Worm (Caenorhabditis elegans) whole organism, young adult: ENCODE data around the gene parp-2.

Source experiments
- B0336.3 ChIP-seq: fragments of 200-800 bp; sonication (Bioruptor generic); IDR thresholded peaks from 2 replicates; pipeline ENCODE4 v1.3.6; 2022; ENCODE audit warnings: missing genetic modification characterization, missing compliant biosample characterization
- C17E4.6 ChIP-seq: fragments of 200-800 bp; sonication (Bioruptor generic); IDR thresholded peaks from 2 replicates; pipeline ENCODE4 v1.3.6; 2022; ENCODE audit warnings: missing genetic modification reagents, missing genetic modification characterization, missing compliant biosample characterization
- D2030.7 ChIP-seq: fragments of 200-800 bp; sonication (Bioruptor generic); IDR thresholded peaks from 2 replicates; pipeline ENCODE4 v1.3.6; 2022; ENCODE audit warnings: missing genetic modification reagents, missing genetic modification characterization, missing compliant biosample characterization
- F10E7.11 ChIP-seq: sonication (generic microtip); optimal IDR thresholded peaks from 2 replicates; lab custom pipeline; 2017; ENCODE audit warnings: mild to moderate bottlenecking, missing genetic modification characterization, moderate library complexity, missing compliant biosample characterization
- F33H1.4 ChIP-seq: fragments of 200-800 bp; sonication (Bioruptor generic); IDR thresholded peaks from 2 replicates; pipeline ENCODE4 v1.3.6; 2022; ENCODE audit warnings: missing genetic modification reagents, missing genetic modification characterization, missing compliant biosample characterization
- Y53G8AR.9 ChIP-seq: fragments of 200-800 bp; sonication (Bioruptor generic); conservative IDR thresholded peaks from 2 replicates; pipeline ENCODE4 v1.3.6; 2022; ENCODE audit warnings: missing genetic modification reagents, missing genetic modification characterization, missing compliant biosample characterization
- Y56A3A.18 ChIP-seq: fragments of 200-800 bp; sonication (Bioruptor generic); IDR thresholded peaks from 2 replicates; pipeline ENCODE4 v1.3.6; 2022; ENCODE audit warnings: missing genetic modification reagents, missing genetic modification characterization, missing compliant biosample characterization
- ZK185.1 ChIP-seq: sonication (generic microtip); optimal IDR thresholded peaks from 2 replicates; lab custom pipeline; 2016; ENCODE audit warnings: mild to moderate bottlenecking, missing genetic modification characterization, missing compliant biosample characterization; ENCODE audit not compliant: poor library complexity, severe bottlenecking
- akir-1 ChIP-seq: fragments of 200-800 bp; sonication (Bioruptor generic); optimal IDR thresholded peaks from 2 replicates; lab custom pipeline; 2018; ENCODE audit warnings: mild to moderate bottlenecking, missing genetic modification characterization, moderate library complexity, missing compliant biosample characterization
- atf-7 ChIP-seq: sonication (generic microtip); optimal IDR thresholded peaks from 2 replicates; lab custom pipeline; 2017; ENCODE audit warnings: mild to moderate bottlenecking, missing genetic modification characterization, missing compliant biosample characterization
- attf-5 ChIP-seq: fragments of 200-800 bp; sonication (Bioruptor generic); optimal IDR thresholded peaks from 2 replicates; lab custom pipeline; 2018; ENCODE audit warnings: mild to moderate bottlenecking, missing genetic modification characterization, missing compliant biosample characterization
- ccch-3 ChIP-seq: fragments of 200-800 bp; sonication (Bioruptor generic); optimal IDR thresholded peaks from 2 replicates; lab custom pipeline; 2018; ENCODE audit warnings: mild to moderate bottlenecking, missing genetic modification characterization, missing compliant biosample characterization
- cebp-1 ChIP-seq, 2 experiments: fragments of 200-800 bp in 1 of 2; sonication (Bioruptor generic) in 1 of 2; sonication (generic microtip) in 1 of 2; IDR thresholded peaks in 1 of 2; optimal IDR thresholded peaks in 1 of 2; 2 replicates each; pipeline versions ENCODE4 v1.3.6 to Lab custom; 2017 to 2022; ENCODE audit warnings: missing compliant biosample characterization in 2 of 2, missing genetic modification characterization in 2 of 2, mild to moderate bottlenecking in 1 of 2, missing genetic modification reagents in 1 of 2, moderate library complexity in 1 of 2
- chd-7 ChIP-seq: sonication (generic microtip); optimal IDR thresholded peaks from 2 replicates; lab custom pipeline; 2016; ENCODE audit warnings: mild to moderate bottlenecking, missing genetic modification characterization, moderate library complexity, missing compliant biosample characterization
- die-1 ChIP-seq: sonication (generic microtip); optimal IDR thresholded peaks from 2 replicates; lab custom pipeline; 2016; ENCODE audit warnings: missing genotype, mild to moderate bottlenecking, missing genetic modification characterization, missing compliant biosample characterization
- dox-1 ChIP-seq: fragments of 200-800 bp; sonication (Bioruptor generic); IDR thresholded peaks from 2 replicates; pipeline ENCODE4 v1.3.6; 2022; ENCODE audit warnings: missing genetic modification reagents, missing genetic modification characterization, missing compliant biosample characterization
- dpl-1 ChIP-seq: fragments of 150-350 bp; optimal IDR thresholded peaks from 2 replicates; lab custom pipeline; 2014; ENCODE audit warnings: missing biosample characterization, missing genetic modification reagents, missing genetic modification characterization
- egl-44 ChIP-seq: fragments of 200-800 bp; sonication (Bioruptor generic); IDR thresholded peaks from 2 replicates; pipeline ENCODE4 v1.3.6; 2022; ENCODE audit warnings: missing genetic modification reagents, missing genetic modification characterization, missing compliant biosample characterization
- hmg-1.2 ChIP-seq: fragments of 200-800 bp; sonication (Bioruptor generic); IDR thresholded peaks from 2 replicates; pipeline ENCODE4 v1.3.6; 2022; ENCODE audit warnings: missing genetic modification reagents, missing genetic modification characterization, missing compliant biosample characterization
- hrde-1 ChIP-seq: sonication (generic microtip); optimal IDR thresholded peaks from 2 replicates; lab custom pipeline; 2016; ENCODE audit warnings: missing genetic modification characterization, mild to moderate bottlenecking, missing compliant biosample characterization, moderate library complexity, missing genotype, missing genetic modification reagents, borderline replicate concordance
- hsf-1 ChIP-seq: fragments of 200-800 bp; sonication (Bioruptor generic); IDR thresholded peaks from 2 replicates; pipeline ENCODE4 v1.3.6; 2022; ENCODE audit warnings: missing genetic modification reagents, missing genetic modification characterization, missing compliant biosample characterization
- let-526 ChIP-seq: fragments of 200-800 bp; sonication (Bioruptor generic); IDR thresholded peaks from 2 replicates; pipeline ENCODE4 v1.3.6; 2022; ENCODE audit warnings: missing genetic modification reagents, missing genetic modification characterization, missing compliant biosample characterization
- let-607 ChIP-seq, 2 experiments: fragments of 200-800 bp in 1 of 2; sonication (Bioruptor generic) in 1 of 2; sonication (generic microtip) in 1 of 2; optimal IDR thresholded peaks; 2 replicates each; lab custom pipeline; 2016 to 2018; ENCODE audit warnings: mild to moderate bottlenecking in 2 of 2, missing compliant biosample characterization in 2 of 2, missing genetic modification characterization in 2 of 2, moderate library complexity in 2 of 2, missing genotype in 1 of 2
- lsl-1 ChIP-seq: fragments of 200-800 bp; sonication (Bioruptor generic); optimal IDR thresholded peaks from 2 replicates; lab custom pipeline; 2018; ENCODE audit warnings: mild to moderate bottlenecking, missing genetic modification characterization, moderate library complexity, missing compliant biosample characterization
- lsy-27 ChIP-seq: sonication (generic microtip); optimal IDR thresholded peaks from 2 replicates; lab custom pipeline; 2017; ENCODE audit warnings: missing genetic modification characterization, mild to moderate bottlenecking, missing compliant biosample characterization, antibody characterized with exemption, missing genotype, borderline replicate concordance; ENCODE audit not compliant: insufficient read depth
- madf-3 ChIP-seq: fragments of 200-800 bp; sonication (Bioruptor generic); IDR thresholded peaks from 2 replicates; pipeline ENCODE4 v1.3.6; 2022; ENCODE audit warnings: missing genetic modification reagents, missing genetic modification characterization, missing compliant biosample characterization
- madf-6 ChIP-seq: fragments of 200-800 bp; sonication (Bioruptor generic); IDR thresholded peaks from 2 replicates; pipeline ENCODE4 v1.3.6; 2022; ENCODE audit warnings: missing genetic modification reagents, missing genetic modification characterization, missing compliant biosample characterization
- madf-8 ChIP-seq: fragments of 200-800 bp; sonication (Bioruptor generic); conservative IDR thresholded peaks from 2 replicates; pipeline ENCODE4 v1.3.6; 2022; ENCODE audit warnings: missing genetic modification reagents, missing genetic modification characterization, missing compliant biosample characterization
- mcd-1 ChIP-seq: fragments of 200-800 bp; sonication (Bioruptor generic); IDR thresholded peaks from 2 replicates; pipeline ENCODE4 v1.3.6; 2022; ENCODE audit warnings: missing genetic modification reagents, missing genetic modification characterization, missing compliant biosample characterization
- nfya-1 ChIP-seq: sonication (generic microtip); optimal IDR thresholded peaks from 2 replicates; lab custom pipeline; 2017; ENCODE audit warnings: antibody characterized with exemption, missing compliant biosample characterization, missing genetic modification characterization, borderline replicate concordance; ENCODE audit not compliant: insufficient read depth
- nhr-179 ChIP-seq: sonication (generic microtip); optimal IDR thresholded peaks from 2 replicates; lab custom pipeline; 2016; ENCODE audit warnings: mild to moderate bottlenecking, missing genetic modification characterization, missing compliant biosample characterization
- nhr-80 ChIP-seq: sonication (generic microtip); optimal IDR thresholded peaks from 2 replicates; lab custom pipeline; 2016; ENCODE audit warnings: missing genetic modification characterization, missing compliant biosample characterization
- nhr-90 ChIP-seq: sonication (generic microtip); optimal IDR thresholded peaks from 2 replicates; lab custom pipeline; 2016; ENCODE audit warnings: missing genotype, mild to moderate bottlenecking, missing genetic modification characterization, missing compliant biosample characterization
- pbrm-1 ChIP-seq: fragments of 200-800 bp; sonication (Bioruptor generic); IDR thresholded peaks from 2 replicates; pipeline ENCODE4 v1.3.6; 2022; ENCODE audit warnings: missing genetic modification reagents, missing genetic modification characterization, missing compliant biosample characterization
- rpc-1 ChIP-seq, 2 experiments: fragments of 150-350 bp in 1 of 2; sonication (generic microtip) in 1 of 2; optimal IDR thresholded peaks; 2 replicates each; lab custom pipeline; 2014 to 2018; ENCODE audit warnings: missing biosample characterization in 1 of 2, missing genetic modification characterization in 1 of 2, missing genetic modification reagents in 1 of 2, missing genotype in 1 of 2
- snpc-3.4 ChIP-seq: sonication (generic microtip); optimal IDR thresholded peaks from 2 replicates; lab custom pipeline; 2017; ENCODE audit warnings: missing genetic modification characterization, mild to moderate bottlenecking, missing compliant biosample characterization, antibody characterized with exemption, moderate library complexity, missing genotype, missing genetic modification reagents
- tlf-1 ChIP-seq: fragments of 200-800 bp; sonication (Bioruptor generic); optimal IDR thresholded peaks from 2 replicates; lab custom pipeline; 2018; ENCODE audit warnings: mild to moderate bottlenecking, missing genetic modification characterization, missing compliant biosample characterization
- unc-62 ChIP-seq: fragments of 150-350 bp; optimal IDR thresholded peaks from 2 replicates; lab custom pipeline; 2014; ENCODE audit warnings: missing biosample characterization, missing genetic modification reagents, missing genetic modification characterization
- xnd-1 ChIP-seq: sonication (generic microtip); optimal IDR thresholded peaks from 2 replicates; lab custom pipeline; 2016; ENCODE audit warnings: missing genotype, missing genetic modification reagents, missing genetic modification characterization, missing compliant biosample characterization
- ztf-18 ChIP-seq: sonication (generic microtip); optimal IDR thresholded peaks from 2 replicates; lab custom pipeline; 2016; ENCODE audit warnings: missing genotype, mild to moderate bottlenecking, missing genetic modification characterization, missing compliant biosample characterization
- ztf-22 ChIP-seq: fragments of 200-800 bp; sonication (Bioruptor generic); optimal IDR thresholded peaks from 2 replicates; lab custom pipeline; 2018; ENCODE audit warnings: mild to moderate bottlenecking, missing genetic modification characterization, moderate library complexity, missing compliant biosample characterization
- ztf-26 ChIP-seq: sonication (generic microtip); optimal IDR thresholded peaks from 2 replicates; lab custom pipeline; 2017; ENCODE audit warnings: missing genetic modification characterization, missing compliant biosample characterization
- ztf-3 ChIP-seq: fragments of 200-800 bp; sonication (Bioruptor generic); optimal IDR thresholded peaks from 2 replicates; lab custom pipeline; 2018; ENCODE audit warnings: mild to moderate bottlenecking, missing genetic modification characterization, missing compliant biosample characterization

Gene parp-2

ce11 chrII:9621913-9622348, 29.1 kb downstream of the parp-2 start:
- no peak for TF ChIP-seq nhr-179 (tag; lab: Kevin White, UChicago)
- no peak for TF ChIP-seq lsl-1 (GFP tag; lab: Kevin White, UChicago)
- peak; percentile 31 for TF ChIP-seq ztf-22 (GFP tag; lab: Kevin White, UChicago)
- TF ChIP-seq let-607 (tag; optimal IDR thresholded peaks at IDR 0.05; lab: Kevin White, UChicago), result peak; percentile 95 to 97
- TF ChIP-seq pbrm-1 (GFP tag; lab: Robert Waterston, UW), result 0 out of 2 replicates have a peak, but pooled peaks have one; percentile 25
- 0 out of 2 replicates have a peak, but pooled peaks have one; percentile 17 for TF ChIP-seq Y56A3A.18 (GFP tag; lab: Robert Waterston, UW)
- peak; percentile 45; the same call in 1 of the 2 replicates for TF ChIP-seq dox-1 (GFP tag; lab: Robert Waterston, UW)
- TF ChIP-seq let-526 (GFP tag; lab: Robert Waterston, UW), result 0 out of 2 replicates have a peak, but pooled peaks have one; percentile 57
- no peak for TF ChIP-seq F10E7.11
- TF ChIP-seq hsf-1 (GFP tag; lab: Robert Waterston, UW), result no peak
- TF ChIP-seq nhr-90 (tag; lab: Kevin White, UChicago), result peak; percentile 16
- no peak for TF ChIP-seq nfya-1 (tag; lab: Kevin White, UChicago)
- TF ChIP-seq tlf-1 (GFP tag; lab: Kevin White, UChicago), result peak; percentile 39
- TF ChIP-seq nhr-80, result peak; percentile 92
- no peak for TF ChIP-seq snpc-3.4
- TF ChIP-seq cebp-1 (GFP tag; IDR thresholded peaks at IDR 0.05; lab: Robert Waterston, UW), result peak; percentile 69
- TF ChIP-seq cebp-1 (tag; optimal IDR thresholded peaks at IDR 0.05; lab: Kevin White, UChicago), result peak; percentile 82
- TF ChIP-seq ZK185.1 (tag; lab: Kevin White, UChicago), result no peak
- peak; percentile 96 for TF ChIP-seq unc-62 (GFP tag; lab: Kevin White, UChicago)
- TF ChIP-seq lsy-27 (tag; lab: Kevin White, UChicago), result no peak
- TF ChIP-seq ztf-18 (tag; lab: Kevin White, UChicago), result peak; percentile 1
- 0 out of 2 replicates have a peak, but pooled peaks have one; percentile 25 for TF ChIP-seq B0336.3
- TF ChIP-seq akir-1 (GFP tag; lab: Kevin White, UChicago), result peak; percentile 6
- TF ChIP-seq Y53G8AR.9 (GFP tag; lab: Robert Waterston, UW), result 0 out of 2 replicates have a peak, but pooled peaks have one; percentile 46
- TF ChIP-seq ztf-26 (tag; lab: Kevin White, UChicago), result no peak
- TF ChIP-seq atf-7 (tag; lab: Kevin White, UChicago), result peak; percentile 48

ce11 chrII:9624110-9624695, 31.4 kb downstream of the parp-2 start, which contains the start of the genes dnj-20 and ZK1307.8:
Gene dnj-20, minus strand, starts transcription at chrII:9624176.
Gene ZK1307.8, plus strand, starts transcription at chrII:9624613.
- TF ChIP-seq B0336.3, result no peak
- TF ChIP-seq ccch-3 (GFP tag; lab: Kevin White, UChicago), result no peak
- TF ChIP-seq hrde-1 (tag; lab: Kevin White, UChicago), result no peak
- no peak for TF ChIP-seq dpl-1 (GFP tag; lab: Kevin White, UChicago)
- TF ChIP-seq ztf-3 (GFP tag; lab: Kevin White, UChicago), result no peak
- 0 out of 2 replicates have a peak, but pooled peaks have one; percentile 12 for TF ChIP-seq madf-8 (GFP tag; lab: Robert Waterston, UW)
- TF ChIP-seq xnd-1 (tag; lab: Kevin White, UChicago), result peak; percentile 60
- no peak for TF ChIP-seq Y53G8AR.9 (GFP tag; lab: Robert Waterston, UW)
- peak; percentile 70 to 78 for TF ChIP-seq let-607 (tag; optimal IDR thresholded peaks at IDR 0.05; lab: Kevin White, UChicago)
- peak; percentile 83 for TF ChIP-seq madf-6 (GFP tag; lab: Robert Waterston, UW)
- TF ChIP-seq rpc-1 (optimal IDR thresholded peaks at IDR 0.05; lab: Kevin White, UChicago), result no peak
- no peak for TF ChIP-seq rpc-1 (tag; optimal IDR thresholded peaks at IDR 0.05; lab: Kevin White, UChicago)
- TF ChIP-seq hmg-1.2, result 0 out of 2 replicates have a peak, but pooled peaks have one; percentile 5
- TF ChIP-seq mcd-1 (GFP tag; lab: Robert Waterston, UW), result 0 out of 2 replicates have a peak, but pooled peaks have one; percentile 34
- no peak for TF ChIP-seq nhr-90 (tag; lab: Kevin White, UChicago)
- TF ChIP-seq nhr-80, result peak; percentile 56
- no peak for TF ChIP-seq madf-3 (GFP tag; lab: Robert Waterston, UW)
- peak; percentile 45; the same call in 1 of the 2 replicates for TF ChIP-seq D2030.7 (GFP tag; lab: Robert Waterston, UW)
- TF ChIP-seq chd-7, result no peak
- no peak for TF ChIP-seq egl-44 (GFP tag; lab: Robert Waterston, UW)
- no peak for TF ChIP-seq die-1 (tag; lab: Kevin White, UChicago)
- peak; percentile 1 for TF ChIP-seq attf-5
- peak; percentile 81 for TF ChIP-seq F33H1.4 (GFP tag; lab: Robert Waterston, UW)
- peak; percentile 82 for TF ChIP-seq lsl-1 (GFP tag; lab: Kevin White, UChicago)
- no peak for TF ChIP-seq C17E4.6 (GFP tag; lab: Robert Waterston, UW)
